Fruit fly (Drosophila melanogaster) whole organism, embryonic: ENCODE results near the gene CG5715.
A peak's percentile ranks its signal among the peaks of the same experiment; 100 is the strongest.

Experiments used
- Atf-2 ChIP-seq: fragments of 200-800 bp; sonication (Bioruptor generic); optimal IDR thresholded peaks from 2 replicates; lab custom pipeline; 2016; ENCODE audit warnings: missing biosample characterization, missing genetic modification characterization
- B-H2 ChIP-seq: fragments of 200-800 bp; sonication (Bioruptor generic); optimal IDR thresholded peaks from 2 replicates; lab custom pipeline; 2018; ENCODE audit warnings: missing biosample characterization, mild to moderate bottlenecking, missing genetic modification characterization
- Bteb2 ChIP-seq: fragments of 200-800 bp; sonication (Bioruptor generic); optimal IDR thresholded peaks from 2 replicates; lab custom pipeline; 2016; ENCODE audit warnings: missing biosample characterization, missing genetic modification characterization
- CG1024 ChIP-seq: fragments of 200-800 bp; sonication (Bioruptor generic); IDR thresholded peaks from 2 replicates; pipeline ENCODE4 v1.3.6; 2022; ENCODE audit warnings: missing biosample characterization, missing genetic modification characterization
- CG11504 ChIP-seq: fragments of 200-800 bp; sonication (Bioruptor generic); optimal IDR thresholded peaks from 3 replicates; lab custom pipeline; 2019; ENCODE audit warnings: missing biosample characterization, mild to moderate bottlenecking, missing genetic modification characterization, moderate library complexity
- CG12659 ChIP-seq: fragments of 200-800 bp; sonication (Bioruptor generic); optimal IDR thresholded peaks from 3 replicates; lab custom pipeline; 2017; ENCODE audit warnings: mild to moderate bottlenecking, missing biosample characterization, missing genetic modification reagents, missing genetic modification characterization
- CG12744 ChIP-seq: fragments of 200-800 bp; sonication (Bioruptor generic); optimal IDR thresholded peaks from 2 replicates; lab custom pipeline; 2016; ENCODE audit warnings: missing biosample characterization, missing genetic modification characterization
- CG12769 ChIP-seq: fragments of 200-800 bp; sonication (Bioruptor generic); optimal IDR thresholded peaks from 2 replicates; lab custom pipeline; 2019; ENCODE audit warnings: missing biosample characterization, mild to moderate bottlenecking, missing genetic modification characterization, moderate library complexity
- CG13424 ChIP-seq: fragments of 200-800 bp; sonication (Bioruptor generic); optimal IDR thresholded peaks from 2 replicates; lab custom pipeline; 2019; ENCODE audit warnings: missing biosample characterization, mild to moderate bottlenecking, missing genetic modification characterization, moderate library complexity
- CG14050 ChIP-seq: fragments of 200-800 bp; sonication (Bioruptor generic); IDR thresholded peaks from 3 replicates; pipeline ENCODE4 v1.3.6; 2022; ENCODE audit warnings: missing biosample characterization, missing genetic modification characterization
- CG18262 ChIP-seq: fragments of 200-800 bp; optimal IDR thresholded peaks from 3 replicates; lab custom pipeline; 2019; ENCODE audit warnings: missing biosample characterization, mild to moderate bottlenecking, missing genetic modification characterization, moderate library complexity
- CG18764 ChIP-seq: fragments of 200-800 bp; sonication (Bioruptor generic); optimal IDR thresholded peaks from 3 replicates; lab custom pipeline; 2016; ENCODE audit warnings: missing biosample characterization, missing genetic modification characterization
- CG30403 ChIP-seq: fragments of 200-800 bp; sonication (Bioruptor generic); optimal IDR thresholded peaks from 3 replicates; lab custom pipeline; 2016; ENCODE audit warnings: missing biosample characterization, missing genetic modification characterization
- CG31224 ChIP-seq: fragments of 200-800 bp; sonication (Bioruptor generic); IDR thresholded peaks from 2 replicates; pipeline ENCODE4 v1.3.6; 2022; ENCODE audit warnings: missing biosample characterization, missing genetic modification characterization
- CG4424 ChIP-seq: fragments of 200-800 bp; sonication (Bioruptor generic); optimal IDR thresholded peaks from 3 replicates; lab custom pipeline; 2016; ENCODE audit warnings: missing biosample characterization, missing genetic modification characterization
- CG6272 ChIP-seq: fragments of 200-800 bp; sonication (Bioruptor generic); IDR thresholded peaks from 2 replicates; pipeline ENCODE4 v1.3.6; 2022; ENCODE audit warnings: missing biosample characterization, missing genetic modification characterization
- CG6683 ChIP-seq: fragments of 200-800 bp; sonication (Bioruptor generic); optimal IDR thresholded peaks from 2 replicates; lab custom pipeline; 2017; ENCODE audit warnings: missing biosample characterization, mild to moderate bottlenecking, missing genetic modification characterization, missing genetic modification reagents
- CG7928 ChIP-seq: fragments of 200-800 bp; sonication (Bioruptor generic); optimal IDR thresholded peaks from 2 replicates; lab custom pipeline; 2017; ENCODE audit warnings: missing biosample characterization, mild to moderate bottlenecking, missing genetic modification characterization
- CG8359 ChIP-seq: fragments of 200-800 bp; sonication (Bioruptor generic); optimal IDR thresholded peaks from 2 replicates; lab custom pipeline; 2017; ENCODE audit warnings: missing biosample characterization, mild to moderate bottlenecking, missing genetic modification characterization, borderline replicate concordance
- CG8924 ChIP-seq: fragments of 200-800 bp; optimal IDR thresholded peaks from 3 replicates; lab custom pipeline; 2019; ENCODE audit warnings: missing biosample characterization, mild to moderate bottlenecking, missing genetic modification characterization, moderate library complexity
- CG9609 ChIP-seq: fragments of 200-800 bp; sonication (Bioruptor generic); optimal IDR thresholded peaks from 3 replicates; lab custom pipeline; 2016; ENCODE audit warnings: missing biosample characterization, missing genetic modification characterization
- CG9727 ChIP-seq: fragments of 200-800 bp; sonication (Bioruptor generic); optimal IDR thresholded peaks from 3 replicates; lab custom pipeline; 2017; ENCODE audit warnings: missing biosample characterization, mild to moderate bottlenecking, missing genetic modification characterization
- GATAe ChIP-seq: fragments of 200-800 bp; sonication (Bioruptor generic); conservative IDR thresholded peaks from 2 replicates; pipeline ENCODE4 v1.3.6; 2022; ENCODE audit warnings: missing biosample characterization, missing genetic modification characterization
- HLH54F ChIP-seq: fragments of 200-800 bp; sonication (Bioruptor generic); optimal IDR thresholded peaks from 3 replicates; lab custom pipeline; 2016; ENCODE audit warnings: missing biosample characterization, missing genetic modification characterization
- Hr39 ChIP-seq: fragments of >200 bp; optimal IDR thresholded peaks from 2 replicates; lab custom pipeline; 2017
- MBD-R2 ChIP-seq: fragments of 200-800 bp; sonication (Bioruptor generic); IDR thresholded peaks from 2 replicates; pipeline ENCODE4 v1.3.6; 2022; ENCODE audit warnings: missing biosample characterization, missing genetic modification characterization
- MESR4 ChIP-seq: fragments of 200-800 bp; sonication (Bioruptor generic); optimal IDR thresholded peaks from 2 replicates; lab custom pipeline; 2018; ENCODE audit warnings: missing biosample characterization, mild to moderate bottlenecking, missing genetic modification characterization, moderate library complexity
- Max ChIP-seq: fragments of 200-800 bp; sonication (Bioruptor generic); optimal IDR thresholded peaks from 2 replicates; lab custom pipeline; 2016; ENCODE audit warnings: missing biosample characterization, mild to moderate bottlenecking, missing genetic modification characterization
- Oli ChIP-seq: fragments of 200-800 bp; sonication (Bioruptor generic); optimal IDR thresholded peaks from 2 replicates; lab custom pipeline; 2018; ENCODE audit warnings: missing biosample characterization, mild to moderate bottlenecking, missing genetic modification characterization, moderate library complexity
- Opbp ChIP-seq: fragments of 200-800 bp; sonication (Bioruptor generic); IDR thresholded peaks from 3 replicates; pipeline ENCODE4 v1.3.6; 2022; ENCODE audit warnings: missing biosample characterization, missing genetic modification characterization; ENCODE audit not compliant: partially characterized antibody
- Rx ChIP-seq: fragments of 200-800 bp; sonication (Bioruptor generic); IDR thresholded peaks from 2 replicates; pipeline ENCODE4 v1.3.6; 2022; ENCODE audit warnings: missing biosample characterization, missing genetic modification characterization
- Spps ChIP-seq: fragments of 200-800 bp; sonication (Bioruptor generic); optimal IDR thresholded peaks from 2 replicates; lab custom pipeline; 2018; ENCODE audit warnings: missing biosample characterization, mild to moderate bottlenecking, missing genetic modification characterization
- bigmax ChIP-seq: fragments of 200-800 bp; sonication (Bioruptor generic); optimal IDR thresholded peaks from 2 replicates; lab custom pipeline; 2018; ENCODE audit warnings: missing biosample characterization, mild to moderate bottlenecking, missing genetic modification characterization
- chif ChIP-seq, 2 experiments: fragments of 200-800 bp; sonication (Bioruptor generic); optimal IDR thresholded peaks; 3 replicates each; lab custom pipeline; 2016; ENCODE audit warnings: missing biosample characterization in 2 of 2, missing genetic modification characterization in 2 of 2
- crol ChIP-seq: fragments of 200-800 bp; sonication (Bioruptor generic); IDR thresholded peaks from 2 replicates; pipeline ENCODE4 v1.3.6; 2022; ENCODE audit warnings: missing biosample characterization, missing genetic modification characterization
- gfzf ChIP-seq: fragments of 200-800 bp; sonication (Bioruptor generic); optimal IDR thresholded peaks from 2 replicates; lab custom pipeline; 2016; ENCODE audit warnings: missing biosample characterization, mild to moderate bottlenecking, missing genetic modification characterization, moderate library complexity
- jumu ChIP-seq: fragments of 200-800 bp; sonication (Bioruptor generic); optimal IDR thresholded peaks from 3 replicates; lab custom pipeline; 2016; ENCODE audit warnings: missing biosample characterization, missing genetic modification characterization
- nom ChIP-seq: fragments of 200-800 bp; sonication (Bioruptor generic); optimal IDR thresholded peaks from 2 replicates; lab custom pipeline; 2017; ENCODE audit warnings: missing biosample characterization, missing genetic modification characterization, mild to moderate bottlenecking, moderate library complexity, missing genetic modification reagents
- pan ChIP-seq, 4 experiments: fragments of >200 bp in 3 of 4; fragments of 200-800 bp in 1 of 4; sonication (Bioruptor generic) in 1 of 4; optimal IDR thresholded peaks in 3 of 4; IDR thresholded peaks in 1 of 4; 2 replicates each; pipeline versions ENCODE4 v1.3.6 to Lab custom; 2017 to 2022; ENCODE audit warnings: missing biosample characterization in 2 of 4, missing genetic modification characterization in 2 of 4, mixed read lengths in 1 of 4
- pfk ChIP-seq: fragments of 200-800 bp; sonication (Bioruptor generic); optimal IDR thresholded peaks from 2 replicates; lab custom pipeline; 2018; ENCODE audit warnings: missing biosample characterization, mild to moderate bottlenecking, missing genetic modification characterization, moderate library complexity
- pzg ChIP-seq: fragments of 200-800 bp; sonication (Bioruptor generic); optimal IDR thresholded peaks from 3 replicates; lab custom pipeline; 2018; ENCODE audit warnings: missing biosample characterization, mild to moderate bottlenecking, missing genetic modification characterization, moderate library complexity
- schlank ChIP-seq: fragments of 200-800 bp; sonication (Bioruptor generic); optimal IDR thresholded peaks from 2 replicates; lab custom pipeline; 2018; ENCODE audit warnings: missing biosample characterization, mild to moderate bottlenecking, missing genetic modification characterization
- scrt ChIP-seq: fragments of 200-800 bp; sonication (Bioruptor generic); optimal IDR thresholded peaks from 2 replicates; lab custom pipeline; 2018; ENCODE audit warnings: missing biosample characterization, mild to moderate bottlenecking, missing genetic modification characterization, moderate library complexity
- sim ChIP-seq: fragments of 200-800 bp; sonication (Bioruptor generic); IDR thresholded peaks from 2 replicates; pipeline ENCODE4 v1.3.6; 2022; ENCODE audit warnings: missing biosample characterization, missing genetic modification characterization
- sqz ChIP-seq: fragments of 200-800 bp; sonication (Bioruptor generic); optimal IDR thresholded peaks from 3 replicates; lab custom pipeline; 2018; ENCODE audit warnings: missing biosample characterization, mild to moderate bottlenecking, missing genetic modification characterization
- tgo ChIP-seq: fragments of 200-800 bp; sonication (Bioruptor generic); IDR thresholded peaks from 3 replicates; pipeline ENCODE4 v1.3.6; 2022; ENCODE audit warnings: missing biosample characterization, missing genetic modification characterization
- unpg ChIP-seq: fragments of 200-800 bp; sonication (Bioruptor generic); optimal IDR thresholded peaks from 3 replicates; lab custom pipeline; 2018; ENCODE audit warnings: missing biosample characterization, mild to moderate bottlenecking, missing genetic modification characterization, moderate library complexity
- zfh2 ChIP-seq: fragments of 200-800 bp; sonication (Bioruptor generic); optimal IDR thresholded peaks from 2 replicates; lab custom pipeline; 2016; ENCODE audit warnings: missing biosample characterization, missing genetic modification characterization

CG5715 gene

dm6 chr3R:24294784-24295555 lies 771 bp upstream of the CG5715 start, which contains the start of gene crb (continued):
- no peak for TF ChIP-seq CG6683 (GFP tag; lab: Kevin White, UChicago)
- TF ChIP-seq unpg (GFP tag; lab: Kevin White, UChicago) = peak; percentile 65
- peak; percentile 35 for TF ChIP-seq CG13424 (tag; lab: Kevin White, UChicago)
- peak; percentile 31 for TF ChIP-seq nom (GFP tag; lab: Kevin White, UChicago)
- no peak for TF ChIP-seq GATAe (GFP tag; lab: Robert Waterston, UW)
- TF ChIP-seq CG1024 = no peak; the same call in 1 of the 2 replicates
- TF ChIP-seq Opbp = peak; percentile 74; the same call in 2 of the 3 replicates
- TF ChIP-seq Max (GFP tag; lab: Kevin White, UChicago) = peak; percentile 43
- TF ChIP-seq schlank (tag; lab: Kevin White, UChicago) = peak; percentile 10
- peak; percentile 29 for TF ChIP-seq Bteb2 (GFP tag; lab: Kevin White, UChicago)
- no peak for TF ChIP-seq pan (optimal IDR thresholded peaks at IDR 0.05; lab: Kevin White, UChicago)
- TF ChIP-seq pan (GFP tag; optimal IDR thresholded peaks at IDR 0.05 in 1 of 2, IDR thresholded peaks at IDR 0.05 in 1 of 2) = peak in 1 of 2 experiments; percentile 44
- no peak for TF ChIP-seq Spps (tag; lab: Kevin White, UChicago)
- TF ChIP-seq CG12659 (GFP tag; lab: Kevin White, UChicago) = peak; percentile 65
- no peak for TF ChIP-seq CG31224 (GFP tag; lab: Robert Waterston, UW)
- no peak for TF ChIP-seq CG7928
- no peak for TF ChIP-seq Rx (GFP tag; lab: Robert Waterston, UW)
- no peak for TF ChIP-seq Oli (tag; lab: Kevin White, UChicago)
- no peak for TF ChIP-seq CG8359 (GFP tag; lab: Kevin White, UChicago)
- no peak for TF ChIP-seq pfk (GFP tag; lab: Kevin White, UChicago)
- TF ChIP-seq MESR4 = peak; percentile 59
- peak; percentile 35 for TF ChIP-seq zfh2
- no peak; the same call in 1 of the 2 replicates for TF ChIP-seq crol
- no peak for TF ChIP-seq CG18764 (GFP tag; lab: Kevin White, UChicago)
- TF ChIP-seq CG30403 (GFP tag; lab: Kevin White, UChicago) = peak; percentile 54
- peak; percentile 5 for TF ChIP-seq bigmax (GFP tag; lab: Kevin White, UChicago)
- peak; percentile 33 for TF ChIP-seq HLH54F (GFP tag; lab: Kevin White, UChicago)
- TF ChIP-seq CG14050 (GFP tag; lab: Robert Waterston, UW) = 0 out of 3 replicates have a peak, but pooled peaks have one; percentile 24
- TF ChIP-seq CG6272 (GFP tag; lab: Robert Waterston, UW) = 0 out of 2 replicates have a peak, but pooled peaks have one; percentile 22
- TF ChIP-seq CG11504 (tag; lab: Kevin White, UChicago) = peak; percentile 60
- TF ChIP-seq Hr39 = no peak
- peak; percentile 55 for TF ChIP-seq CG12744 (GFP tag; lab: Kevin White, UChicago)
- TF ChIP-seq B-H2 (GFP tag; lab: Kevin White, UChicago) = peak; percentile 73
- peak; percentile 93 for TF ChIP-seq gfzf (GFP tag; lab: Kevin White, UChicago)
- peak; percentile 18 for TF ChIP-seq CG9609 (GFP tag; lab: Kevin White, UChicago)
- peak; percentile 59 for TF ChIP-seq CG9727
- peak; percentile 33 for TF ChIP-seq CG8924 (tag; lab: Kevin White, UChicago)
- peak; percentile 56 for TF ChIP-seq tgo (GFP tag; lab: Robert Waterston, UW)
- peak; percentile 38 for TF ChIP-seq CG18262 (tag; lab: Kevin White, UChicago)
- TF ChIP-seq pzg = peak; percentile 87
- peak; percentile 23 for TF ChIP-seq scrt
- 0 out of 2 replicates have a peak, but pooled peaks have one; percentile 20 for TF ChIP-seq sim (GFP tag; lab: Robert Waterston, UW)
- TF ChIP-seq sqz = peak; percentile 77
- peak; percentile 66 for TF ChIP-seq MBD-R2 (GFP tag; lab: Robert Waterston, UW)
- TF ChIP-seq CG12769 = peak; percentile 69
- TF ChIP-seq Atf-2 (GFP tag; lab: Kevin White, UChicago) = no peak
- peak; percentile 48 for TF ChIP-seq CG4424 (GFP tag; lab: Kevin White, UChicago)
- TF ChIP-seq chif (GFP tag; optimal IDR thresholded peaks at IDR 0.05; lab: Kevin White, UChicago) = peak; percentile 14 to 32
- TF ChIP-seq jumu (GFP tag; lab: Kevin White, UChicago) = peak; percentile 18
